Worm (Caenorhabditis elegans): ENCODE measurements around the gene F49C5.3.

F49C5.3 gene

DNA sequence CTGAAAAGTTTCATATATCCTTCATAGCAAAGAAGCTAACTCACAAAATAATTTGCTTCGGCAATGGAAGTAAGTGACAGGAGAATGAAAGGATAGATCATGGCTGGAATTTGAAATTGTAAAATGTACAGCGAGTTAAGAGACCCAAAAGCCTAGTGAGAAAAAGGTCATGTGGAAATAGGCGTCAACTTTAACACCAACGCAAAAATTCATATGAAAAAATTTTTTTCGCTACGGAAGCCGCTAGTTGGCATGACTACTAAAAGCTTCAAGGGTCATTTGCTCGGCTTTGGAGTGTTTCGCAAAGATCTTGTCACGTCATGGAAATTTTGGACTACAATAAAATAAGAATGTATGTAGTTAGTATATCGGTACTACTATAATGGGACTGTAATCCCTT, 34.2 kb downstream of the F49C5.3 start, which contains the start of gene Y38E10A.1:
Gene Y38E10A.1, minus strand, starts transcription at position 101 of the 400 bp plus-strand sequence.
- TF ChIP-seq unc-130 (tag; optimal IDR thresholded peaks at IDR 0.05) (no peak), dpl-1 (GFP tag; optimal IDR thresholded peaks at IDR 0.05) (no peak), nhr-20 (tag; optimal IDR thresholded peaks at IDR 0.05) (no peak)

DNA sequence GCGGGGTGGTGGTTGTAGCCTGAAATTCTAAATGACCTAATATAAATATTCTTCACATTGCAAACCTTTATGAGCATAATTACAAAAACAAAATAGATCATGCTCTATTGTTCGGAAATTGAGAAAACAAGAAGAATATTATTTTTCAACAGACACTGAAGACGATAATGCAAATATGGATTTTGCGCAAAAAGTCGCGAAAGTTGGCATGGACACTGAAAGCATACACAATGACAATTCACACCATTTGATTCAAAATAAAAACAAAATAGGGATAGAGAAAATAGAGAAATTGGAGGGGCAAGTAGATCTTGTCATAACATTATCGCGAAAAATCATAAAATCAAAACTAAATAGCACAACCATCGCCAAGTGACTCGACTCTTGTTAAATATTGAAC, 36.5 kb downstream of the F49C5.3 start, which contains the start of gene Y38E10A.35:
Gene Y38E10A.35, minus strand, starts transcription at position 101 of the 400 bp plus-strand sequence.
- no peak for TF ChIP-seq nhr-19 (GFP tag; conservative IDR thresholded peaks at IDR 0.05)
- TF ChIP-seq mab-9 (GFP tag; IDR thresholded peaks at IDR 0.05): no peak
- no peak for TF ChIP-seq pag-3 (tag; optimal IDR thresholded peaks at IDR 0.05; ENCODE audit: borderline replicate concordance, insufficient read depth)
- no peak for TF ChIP-seq ets-5 (GFP tag; IDR thresholded peaks at IDR 0.05)
- TF ChIP-seq F16B12.6 (tag; optimal IDR thresholded peaks at IDR 0.05): no peak
- no peak for TF ChIP-seq nhr-237 (tag; optimal IDR thresholded peaks at IDR 0.05)
- no peak for TF ChIP-seq blmp-1 (tag; optimal IDR thresholded peaks at IDR 0.05)
- no peak for TF ChIP-seq hpl-2 (GFP tag; optimal IDR thresholded peaks at IDR 0.05)
- TF ChIP-seq mep-1 (tag; optimal IDR thresholded peaks at IDR 0.05): no peak
- no peak for TF ChIP-seq vab-15 (tag; optimal IDR thresholded peaks at IDR 0.05)
- TF ChIP-seq egl-13 (tag; optimal IDR thresholded peaks at IDR 0.05): no peak
- no peak for TF ChIP-seq snu-23 (GFP tag; optimal IDR thresholded peaks at IDR 0.05)
- TF ChIP-seq ztf-4 (tag; optimal IDR thresholded peaks at IDR 0.05): no peak
- no peak for TF ChIP-seq snpc-4 (tag; optimal IDR thresholded peaks at IDR 0.05)
- TF ChIP-seq zip-4 (GFP tag; optimal IDR thresholded peaks at IDR 0.05): no peak
- no peak for TF ChIP-seq irx-1 (tag; optimal IDR thresholded peaks at IDR 0.05)
- TF ChIP-seq efl-1 (optimal IDR thresholded peaks at IDR 0.05): no peak
- TF ChIP-seq efl-1 (GFP tag; optimal IDR thresholded peaks at IDR 0.05 in 1 of 2): no peak

DNA sequence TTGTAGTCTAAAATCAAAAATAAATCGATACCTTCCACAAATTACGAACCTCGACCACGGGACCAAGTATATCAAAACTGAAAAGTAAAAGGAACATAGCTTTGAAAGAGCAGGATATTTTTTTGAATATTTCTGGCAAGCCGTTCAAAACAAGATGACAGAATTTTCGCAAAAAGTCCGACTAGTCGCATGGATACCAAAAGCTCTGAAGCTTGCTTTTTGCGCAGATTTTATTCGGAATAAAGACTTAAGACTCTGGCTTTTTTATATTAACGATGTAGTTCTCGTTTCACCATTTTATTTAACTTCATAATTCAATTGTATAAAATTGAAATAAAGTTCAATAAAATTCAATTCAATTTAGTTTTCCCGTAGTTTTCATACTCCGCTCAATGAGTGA, 37.2 kb downstream of the F49C5.3 start, which contains the start of gene Y38E10A.2:
Gene Y38E10A.2, minus strand, starts transcription at position 101 of the 400 bp plus-strand sequence.
- no peak for TF ChIP-seq dsc-1 (tag; optimal IDR thresholded peaks at IDR 0.05)
- TF ChIP-seq lin-13 (GFP tag; optimal IDR thresholded peaks at IDR 0.05): no peak

DNA sequence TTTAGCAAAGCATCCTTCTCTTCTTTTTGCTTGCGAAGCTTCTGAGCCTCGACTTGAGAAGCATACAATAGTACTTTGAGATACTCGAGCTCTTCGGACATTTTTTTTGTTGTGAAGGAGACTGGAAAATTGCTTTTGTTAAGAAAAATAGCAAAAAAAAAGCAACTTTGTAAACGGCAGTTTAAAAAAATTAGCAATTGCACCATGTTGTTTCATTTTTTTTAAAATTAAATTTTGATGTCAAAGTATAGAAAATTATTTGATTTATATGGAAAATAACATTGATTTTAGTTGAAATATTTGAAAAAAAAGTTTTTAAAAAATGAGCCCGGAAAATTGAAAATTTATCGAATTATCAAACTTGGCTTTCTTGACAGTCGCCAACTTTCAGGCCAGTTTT, 38.4 kb downstream of the F49C5.3 start, which contains the start of gene Y38E10A.3:
Gene Y38E10A.3, minus strand, starts transcription at position 101 of the 400 bp plus-strand sequence.
- TF ChIP-seq efl-1 (optimal IDR thresholded peaks at IDR 0.05): no peak
- TF ChIP-seq efl-1 (GFP tag; optimal IDR thresholded peaks at IDR 0.05 in 1 of 2): peak in 1 of 2 experiments; percentile 59
- no peak for TF ChIP-seq nhr-47 (tag; optimal IDR thresholded peaks at IDR 0.05)

DNA sequence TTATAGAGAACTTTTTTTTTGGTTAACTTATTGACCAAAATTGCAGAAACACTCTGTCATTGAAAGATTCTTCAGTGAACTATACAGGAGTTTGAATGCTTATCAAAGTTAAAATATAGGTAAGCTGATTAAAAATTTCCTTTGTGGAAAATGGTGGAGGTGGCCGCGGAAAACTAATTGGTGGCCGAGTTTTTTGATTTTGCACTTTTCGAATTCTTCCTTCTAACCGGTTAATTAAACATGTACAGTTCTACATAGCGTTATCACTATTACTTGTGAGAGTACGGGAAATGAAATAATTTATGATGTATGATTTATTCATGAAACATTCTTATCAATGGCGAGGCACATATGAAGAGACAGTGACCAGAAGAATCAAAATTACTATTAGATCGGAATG, 41.5 kb downstream of the F49C5.3 start, which contains the start of gene clec-8:
Gene clec-8, minus strand, starts transcription at position 308 of the 400 bp plus-strand sequence.
- TF ChIP-seq sptf-1 (tag; optimal IDR thresholded peaks at IDR 0.05) (no peak), elt-2 (tag; optimal IDR thresholded peaks at IDR 0.05) (peak; percentile 72), nhr-76 (tag; optimal IDR thresholded peaks at IDR 0.05) (no peak), ceh-8 (GFP tag; optimal IDR thresholded peaks at IDR 0.05) (no peak), C16A3.4 (tag; optimal IDR thresholded peaks at IDR 0.05) (no peak)

DNA sequence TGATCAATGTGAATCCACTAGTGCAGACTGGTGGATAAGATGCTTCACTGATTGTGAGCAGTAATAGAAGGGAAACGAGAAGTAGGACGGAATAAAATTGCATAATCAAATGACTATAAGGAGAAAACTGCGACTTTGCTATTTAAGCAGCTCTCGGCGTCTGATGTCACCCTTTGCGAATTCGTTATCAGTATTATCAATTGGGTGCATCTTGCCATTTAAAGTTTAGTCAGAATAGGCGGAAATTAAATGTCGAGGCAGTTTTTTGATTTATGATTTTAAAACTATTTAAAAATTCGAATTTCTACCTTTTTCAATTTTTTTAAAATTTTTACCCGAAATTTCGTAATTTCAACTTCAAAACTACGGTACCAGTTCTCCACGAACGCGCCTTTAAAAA, 44.6 kb downstream of the F49C5.3 start, which contains the start of gene clec-4:
Gene clec-4, minus strand, starts transcription at position 162 of the 400 bp plus-strand sequence.
- TF ChIP-seq F16B12.6 (tag; optimal IDR thresholded peaks at IDR 0.05) (no peak), nhr-85 (tag) (no peak), Y116A8C.19 (tag; optimal IDR thresholded peaks at IDR 0.05; ENCODE audit: borderline replicate concordance) (no peak), nhr-90 (tag; optimal IDR thresholded peaks at IDR 0.05; ENCODE audit: poor library complexity) (no peak), efl-1 (optimal IDR thresholded peaks at IDR 0.05) (no peak), efl-1 (GFP tag; optimal IDR thresholded peaks at IDR 0.05 in 1 of 2) (no peak), nhr-47 (tag; optimal IDR thresholded peaks at IDR 0.05) (no peak), alr-1 (tag; optimal IDR thresholded peaks at IDR 0.05; ENCODE audit: borderline replicate concordance) (no peak)

Measured in whole organism, L1 larva.